Fruit fly (Drosophila melanogaster) whole organism, wandering third instar larva: ENCODE measurements around the gene Cpr64Aa.

Experiments
- Abd-B ChIP-seq: fragments of >200 bp; optimal IDR thresholded peaks from 2 replicates; lab custom pipeline; 2017; ENCODE audit warnings: missing biosample characterization, missing genetic modification characterization
- Dfd ChIP-seq: fragments of >200 bp; optimal IDR thresholded peaks from 2 replicates; lab custom pipeline; 2017; ENCODE audit warnings: missing biosample characterization, missing genetic modification characterization
- GATAd ChIP-seq: sonication (Bioruptor generic); optimal IDR thresholded peaks from 2 replicates; lab custom pipeline; 2016; ENCODE audit warnings: missing biosample characterization, missing genetic modification characterization
- HLH106 ChIP-seq: fragments of 200-800 bp; optimal IDR thresholded peaks from 3 replicates; lab custom pipeline; 2019; ENCODE audit warnings: missing biosample characterization, mild to moderate bottlenecking, missing genetic modification characterization, moderate library complexity
- Hnf4 ChIP-seq: fragments of 200-800 bp; sonication (Bioruptor generic); optimal IDR thresholded peaks from 2 replicates; lab custom pipeline; 2016; ENCODE audit warnings: missing biosample characterization, mild to moderate bottlenecking, missing genetic modification characterization
- Hr78 ChIP-seq: fragments of >200 bp; optimal IDR thresholded peaks from 2 replicates; lab custom pipeline; 2017; ENCODE audit warnings: missing biosample characterization, missing genetic modification characterization
- Sp1 ChIP-seq: fragments of 200-800 bp; sonication (Bioruptor generic); optimal IDR thresholded peaks from 3 replicates; lab custom pipeline; 2019; ENCODE audit warnings: missing biosample characterization, mild to moderate bottlenecking, missing genetic modification characterization, moderate library complexity
- dl ChIP-seq, 2 experiments: fragments of 175-275, 200-275 bp in 1 of 2; fragments of 200-275 bp in 1 of 2; sonication (Bioruptor generic); optimal IDR thresholded peaks; lab custom pipeline; 2018; ENCODE audit warnings: mild to moderate bottlenecking in 2 of 2, missing biosample characterization in 2 of 2, missing genetic modification characterization in 2 of 2, moderate library complexity in 2 of 2; ENCODE audit not compliant: partially characterized antibody in 2 of 2, insufficient read depth in 1 of 2
- fru ChIP-seq: fragments of 200-800 bp; sonication (Bioruptor generic); optimal IDR thresholded peaks from 3 replicates; lab custom pipeline; 2016; ENCODE audit warnings: missing biosample characterization, mild to moderate bottlenecking, missing genetic modification characterization
- h ChIP-seq: fragments of 200-800 bp; sonication (Bioruptor generic); optimal IDR thresholded peaks from 3 replicates; lab custom pipeline; 2016; ENCODE audit warnings: missing biosample characterization, mild to moderate bottlenecking, missing genetic modification characterization

DNA sequence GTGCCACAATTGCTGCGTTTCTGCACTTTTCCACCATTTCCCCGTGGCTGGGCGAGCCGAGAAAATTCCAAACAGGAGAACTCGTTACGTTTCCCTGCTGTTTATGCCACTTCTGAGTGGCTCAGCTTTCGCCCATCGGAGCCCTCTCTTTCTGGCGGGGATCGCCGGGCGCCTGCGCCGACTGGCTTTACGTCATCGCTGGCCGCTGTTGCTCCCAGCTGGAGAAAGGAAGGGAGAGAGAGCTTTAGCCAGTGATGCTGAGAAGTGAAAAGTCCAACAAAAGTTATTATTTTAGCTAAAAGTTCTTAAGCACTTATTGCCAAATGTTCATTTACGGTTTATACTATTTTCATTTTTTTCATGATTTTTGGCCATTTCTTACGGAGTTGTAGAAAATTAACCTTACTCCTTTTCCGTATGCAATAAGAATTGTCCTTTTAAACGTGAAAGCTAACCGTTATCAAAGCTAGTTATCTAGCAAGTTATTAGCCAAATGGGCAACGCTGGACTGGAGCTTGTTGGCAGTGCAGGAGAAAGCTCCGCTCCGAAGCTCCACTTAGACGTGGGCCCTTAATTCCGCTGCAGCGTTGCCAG lies 21.0 kb downstream of the Cpr64Aa start, which contains the start of the genes Teh2 and tipE:
- TF ChIP-seq Hnf4 (GFP tag; lab: Kevin White, UChicago) (no peak), Dfd (GFP tag; lab: Kevin White, UChicago) (no peak), dl (GFP tag; optimal IDR thresholded peaks at IDR 0.05; lab: Kevin White, UChicago; ENCODE audit: insufficient read depth in 1 of 2, partially characterized antibody in 2 of 2) (no peak), GATAd (GFP tag; lab: Kevin White, UChicago) (no peak), h (GFP tag; lab: Kevin White, UChicago) (no peak), fru (GFP tag; lab: Kevin White, UChicago) (no peak), Abd-B (GFP tag; lab: Kevin White, UChicago) (no peak), Hr78 (GFP tag; lab: Kevin White, UChicago) (no peak), HLH106 (tag; lab: Kevin White, UChicago) (no peak), Sp1 (GFP tag; lab: Kevin White, UChicago) (no peak)
